Worm (Caenorhabditis elegans): ENCODE results near the gene ooc-5.

- no peak for TF ChIP-seq him-1 (tag; optimal IDR thresholded peaks at IDR 0.05)
- no peak for TF ChIP-seq dao-5 (tag; optimal IDR thresholded peaks at IDR 0.05)
Measured at ce11 chrII:8964835-8965234, 28.1 kb upstream of the ooc-5 start, which contains the start of the genes ndub-3 and C18E9.2.
